Worm (Caenorhabditis elegans): ENCODE measurements around the gene srh-123.

- no peak for TF ChIP-seq elt-2 (tag; optimal IDR thresholded peaks at IDR 0.05)
- no peak for TF ChIP-seq nfya-1 (tag; optimal IDR thresholded peaks at IDR 0.05)
- TF ChIP-seq tbx-2 (tag; optimal IDR thresholded peaks at IDR 0.05) = no peak
- no peak for TF ChIP-seq pha-4 (tag; optimal IDR thresholded peaks at IDR 0.05)
- TF ChIP-seq npax-4 (tag; optimal IDR thresholded peaks at IDR 0.05) = no peak
- no peak for TF ChIP-seq dve-1 (tag; optimal IDR thresholded peaks at IDR 0.05)
- no peak for TF ChIP-seq fkh-10 (GFP tag; optimal IDR thresholded peaks at IDR 0.05)
- no peak for TF ChIP-seq ama-1 (optimal IDR thresholded peaks at IDR 0.05)
- TF ChIP-seq hlh-6 (tag; optimal IDR thresholded peaks at IDR 0.05) = no peak
- TF ChIP-seq eyg-1 (tag; optimal IDR thresholded peaks at IDR 0.05) = no peak
- no peak for TF ChIP-seq sox-2 (GFP tag; IDR thresholded peaks at IDR 0.05)
These were observed 11.3 kb downstream of the srh-123 start, which contains the start of gene srh-111 for ce11 chrV:17485078-17485477.
